Worm (Caenorhabditis elegans) whole organism, midembryonic: ENCODE results near the gene clec-173.

Source experiments
- T22C8.4 ChIP-seq: fragments of 200-800 bp; sonication (Bioruptor generic); IDR thresholded peaks from 2 replicates; pipeline ENCODE4 v1.3.6; 2022; ENCODE audit warnings: missing genetic modification characterization, missing compliant biosample characterization
- cog-1 ChIP-seq: sonication (generic microtip); optimal IDR thresholded peaks from 2 replicates; lab custom pipeline; 2016; ENCODE audit warnings: missing genetic modification characterization, missing compliant biosample characterization
- flt-1 ChIP-seq: fragments of 200-800 bp; sonication (Bioruptor generic); IDR thresholded peaks from 2 replicates; pipeline ENCODE4 v1.3.6; 2022; ENCODE audit warnings: missing genetic modification characterization, missing compliant biosample characterization
- klf-2 ChIP-seq: fragments of 200-800 bp; sonication (Bioruptor generic); conservative IDR thresholded peaks from 2 replicates; pipeline ENCODE4 v1.3.6; 2022; ENCODE audit warnings: missing genetic modification reagents, missing genetic modification characterization, missing compliant biosample characterization
- med-1 ChIP-seq: sonication (generic microtip); optimal IDR thresholded peaks from 2 replicates; lab custom pipeline; 2017; ENCODE audit warnings: missing genetic modification characterization, mild to moderate bottlenecking, missing compliant biosample characterization, antibody characterized with exemption, missing genetic modification reagents; ENCODE audit not compliant: insufficient read depth
- ref-1 ChIP-seq: fragments of 200-800 bp; sonication (Bioruptor generic); conservative IDR thresholded peaks from 2 replicates; pipeline ENCODE4 v1.3.6; 2022; ENCODE audit warnings: missing genetic modification reagents, missing genetic modification characterization, missing compliant biosample characterization
- tab-1 ChIP-seq: fragments of 200-800 bp; sonication (Bioruptor generic); IDR thresholded peaks from 2 replicates; pipeline ENCODE4 v1.3.6; 2022; ENCODE audit warnings: missing genetic modification characterization, missing compliant biosample characterization
- ztf-23 ChIP-seq: fragments of 200-800 bp; sonication (Bioruptor generic); IDR thresholded peaks from 2 replicates; pipeline ENCODE4 v1.3.6; 2022; ENCODE audit warnings: missing genetic modification reagents, missing genetic modification characterization, missing compliant biosample characterization
- ztf-29 ChIP-seq: fragments of 200-800 bp; sonication (Bioruptor generic); IDR thresholded peaks from 2 replicates; pipeline ENCODE4 v1.3.6; 2022; ENCODE audit warnings: missing genetic modification reagents, missing genetic modification characterization, missing compliant biosample characterization

ce11 chrIV:3271342-3271741 is 3.9 kb upstream of the clec-173 start:
- TF ChIP-seq ztf-29 (GFP tag; lab: Robert Waterston, UW) (no peak), tab-1 (GFP tag; lab: Robert Waterston, UW) (no peak), flt-1 (GFP tag; lab: Robert Waterston, UW) (no peak), T22C8.4 (GFP tag; lab: Robert Waterston, UW) (no peak), klf-2 (no peak), cog-1 (tag; lab: Kevin White, UChicago) (no peak), ref-1 (no peak), ztf-23 (GFP tag; lab: Robert Waterston, UW) (no peak), med-1 (GFP tag; lab: Kevin White, UChicago) (no peak)
